Fruit fly (Drosophila melanogaster): ENCODE results near the gene Hibch.

The Hibch gene

DNA sequence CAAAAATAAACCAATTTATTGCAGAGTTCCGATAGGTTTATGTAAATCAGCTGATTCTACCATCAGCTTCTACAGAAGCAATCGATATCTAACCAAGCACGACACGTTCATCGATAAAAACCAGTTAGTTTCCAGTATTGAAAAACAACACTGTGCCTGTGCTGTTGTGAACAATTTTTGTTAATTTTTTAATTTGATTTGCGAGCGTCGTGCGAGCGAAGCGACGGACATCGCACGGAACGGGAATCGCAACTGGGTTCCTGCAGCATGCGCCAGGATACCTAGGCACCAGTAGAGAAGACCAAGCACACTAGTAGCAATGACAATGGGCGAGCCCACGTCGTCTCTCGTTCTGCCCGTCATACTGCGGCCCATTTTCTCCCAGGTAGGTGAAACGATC is 14.8 kb downstream of the Hibch start, which contains the start of the genes Ccm3 and CG6136 (continued):
- TF ChIP-seq Hr83 (GFP tag; optimal IDR thresholded peaks at IDR 0.05; ENCODE audit: poor library complexity, severe bottlenecking) (peak; percentile 81), Hr78 (GFP tag; optimal IDR thresholded peaks at IDR 0.05) (no peak), brk (GFP tag; optimal IDR thresholded peaks at IDR 0.05) (no peak), foxo (GFP tag; optimal IDR thresholded peaks at IDR 0.05) (peak in 1 of 2 experiments; percentile 48), Myc (optimal IDR thresholded peaks at IDR 0.05) (no peak), pan (optimal IDR thresholded peaks at IDR 0.05) (no peak)

- TF ChIP-seq dmrt93B (GFP tag; optimal IDR thresholded peaks at IDR 0.05) = no peak
- peak; percentile 21 for TF ChIP-seq Dif (GFP tag; optimal IDR thresholded peaks at IDR 0.05; ENCODE audit: partially characterized antibody)
- no peak for TF ChIP-seq Jra (GFP tag; optimal IDR thresholded peaks at IDR 0.05)
Measured at dm6 chr3R:15374397-15374796, 17.4 kb downstream of the Hibch start, which contains the start of gene Rbp. Gene Rbp (plus strand): TSS chr3R:15374635.

DNA sequence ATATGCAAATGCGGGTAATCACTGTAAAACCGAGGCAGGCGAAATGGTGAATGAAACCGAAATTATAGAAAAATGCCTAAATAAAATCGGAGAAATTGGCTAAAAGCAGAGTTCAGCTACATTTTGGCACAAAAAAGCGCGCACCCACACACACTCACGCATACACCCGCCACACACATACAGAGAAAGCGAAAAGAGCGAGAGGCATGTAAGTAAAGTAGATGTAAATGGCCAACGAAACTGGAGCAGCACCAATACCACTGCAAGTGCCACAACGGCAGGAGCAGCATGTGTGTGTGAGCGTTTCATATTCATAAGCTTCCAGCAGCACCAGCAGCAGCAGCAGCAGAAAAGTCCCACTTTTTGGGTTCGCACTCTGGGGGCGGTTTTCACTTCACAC is 18.4 kb downstream of the Hibch start:
- no peak for TF ChIP-seq GATAd (GFP tag; optimal IDR thresholded peaks at IDR 0.05)
- no peak for TF ChIP-seq fru (GFP tag; optimal IDR thresholded peaks at IDR 0.05)
- TF ChIP-seq brk (GFP tag; optimal IDR thresholded peaks at IDR 0.05) = no peak
- TF ChIP-seq Mio (GFP tag; optimal IDR thresholded peaks at IDR 0.05) = no peak
- no peak for TF ChIP-seq Sp1 (GFP tag; optimal IDR thresholded peaks at IDR 0.05)
- no peak for TF ChIP-seq woc (GFP tag; optimal IDR thresholded peaks at IDR 0.05)
- no peak for TF ChIP-seq psq (GFP tag; optimal IDR thresholded peaks at IDR 0.05)
- no peak for TF ChIP-seq Hnf4 (GFP tag; optimal IDR thresholded peaks at IDR 0.05)
- no peak for TF ChIP-seq lola (GFP tag; optimal IDR thresholded peaks at IDR 0.05)
- TF ChIP-seq Vsx2 (GFP tag; optimal IDR thresholded peaks at IDR 0.05; ENCODE audit: partially characterized antibody) = no peak
- no peak for TF ChIP-seq Hr78 (GFP tag; optimal IDR thresholded peaks at IDR 0.05)
- TF ChIP-seq pan (optimal IDR thresholded peaks at IDR 0.05) = no peak
- TF ChIP-seq Dfd (GFP tag; optimal IDR thresholded peaks at IDR 0.05) = no peak
- TF ChIP-seq N (GFP tag; optimal IDR thresholded peaks at IDR 0.05) = no peak
- TF ChIP-seq tai (GFP tag; optimal IDR thresholded peaks at IDR 0.05) = no peak
- TF ChIP-seq dl (GFP tag; optimal IDR thresholded peaks at IDR 0.05; ENCODE audit: insufficient read depth in 1 of 2, partially characterized antibody in 2 of 2) = no peak
- TF ChIP-seq Jra (GFP tag; optimal IDR thresholded peaks at IDR 0.05) = no peak

DNA sequence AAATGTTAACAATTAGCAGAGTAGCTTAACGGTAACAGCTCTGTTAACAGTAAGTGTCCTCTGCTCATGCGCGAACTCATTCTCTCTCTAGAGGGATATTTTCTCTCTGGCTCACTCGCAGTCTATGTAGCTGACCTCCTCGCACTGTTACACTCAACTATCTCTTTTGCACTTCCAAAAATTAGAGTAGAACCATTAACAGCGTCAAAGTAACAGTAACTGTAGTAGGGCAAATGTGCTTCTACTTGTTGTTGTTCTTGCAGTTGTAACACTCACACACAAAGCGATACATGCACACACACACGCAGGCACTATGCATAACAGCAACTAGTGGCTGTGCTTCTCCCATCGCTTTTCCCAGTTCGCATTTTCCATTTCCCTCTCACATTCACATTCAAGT is 22.0 kb downstream of the Hibch start:
- TF ChIP-seq foxo (GFP tag; optimal IDR thresholded peaks at IDR 0.05) (no peak), Jra (GFP tag; optimal IDR thresholded peaks at IDR 0.05) (no peak), CrebA (GFP tag; optimal IDR thresholded peaks at IDR 0.05; ENCODE audit: borderline replicate concordance) (no peak), Myc (optimal IDR thresholded peaks at IDR 0.05) (no peak), dmrt93B (GFP tag; optimal IDR thresholded peaks at IDR 0.05) (no peak), dsf (GFP tag; optimal IDR thresholded peaks at IDR 0.05; ENCODE audit: borderline replicate concordance) (no peak), tai (GFP tag; optimal IDR thresholded peaks at IDR 0.05) (no peak), sv (GFP tag; optimal IDR thresholded peaks at IDR 0.05) (no peak), Mio (GFP tag; optimal IDR thresholded peaks at IDR 0.05) (no peak), OdsH (GFP tag; optimal IDR thresholded peaks at IDR 0.05) (no peak)

- TF ChIP-seq tai (GFP tag; optimal IDR thresholded peaks at IDR 0.05) (no peak), Vsx2 (GFP tag; optimal IDR thresholded peaks at IDR 0.05; ENCODE audit: partially characterized antibody) (no peak), Hnf4 (GFP tag; optimal IDR thresholded peaks at IDR 0.05) (no peak), Dif (GFP tag; optimal IDR thresholded peaks at IDR 0.05; ENCODE audit: partially characterized antibody) (no peak), Hr78 (GFP tag; optimal IDR thresholded peaks at IDR 0.05) (no peak), HLH106 (tag; optimal IDR thresholded peaks at IDR 0.05) (no peak), Jra (GFP tag; optimal IDR thresholded peaks at IDR 0.05) (no peak), ey (GFP tag; optimal IDR thresholded peaks at IDR 0.05) (no peak), dsf (GFP tag; optimal IDR thresholded peaks at IDR 0.05; ENCODE audit: borderline replicate concordance) (no peak)
Measured at dm6 chr3R:15382851-15383250, 25.8 kb downstream of the Hibch start, which contains the start of gene h-cup. Gene h-cup (minus strand): TSS chr3R:15382951.

- TF ChIP-seq lola (GFP tag; optimal IDR thresholded peaks at IDR 0.05) = no peak
- peak; percentile 99 for TF ChIP-seq Dfd (GFP tag; optimal IDR thresholded peaks at IDR 0.05)
- TF ChIP-seq Dif (GFP tag; optimal IDR thresholded peaks at IDR 0.05; ENCODE audit: partially characterized antibody) = no peak
- no peak for TF ChIP-seq fru (GFP tag; optimal IDR thresholded peaks at IDR 0.05)
Measured at dm6 chr3R:15393206-15393805, 36.3 kb downstream of the Hibch start.

Data from whole organism, wandering third instar larva.